Worm (Caenorhabditis elegans): Measurements from ENCODE around the gene Y44A6D.5.
A peak's percentile ranks its signal among the peaks of the same experiment; 100 is the strongest.

- no peak for TF ChIP-seq eor-1 (tag; optimal IDR thresholded peaks at IDR 0.05)
- TF ChIP-seq nhr-237 (tag; optimal IDR thresholded peaks at IDR 0.05) = no peak
- TF ChIP-seq R02D3.7 (tag; optimal IDR thresholded peaks at IDR 0.05) = no peak
- no peak for TF ChIP-seq zag-1 (tag; optimal IDR thresholded peaks at IDR 0.05)
- TF ChIP-seq nhr-23 (tag; optimal IDR thresholded peaks at IDR 0.05) = no peak
- peak; percentile 26 for TF ChIP-seq lin-15B (tag; optimal IDR thresholded peaks at IDR 0.05)
- no peak for TF ChIP-seq nhr-12 (tag; optimal IDR thresholded peaks at IDR 0.05)
- TF ChIP-seq fos-1 (tag; optimal IDR thresholded peaks at IDR 0.05) = no peak
- TF ChIP-seq nhr-28 (tag; optimal IDR thresholded peaks at IDR 0.05) = no peak
- no peak for TF ChIP-seq unc-62 (GFP tag; optimal IDR thresholded peaks at IDR 0.05)
- TF ChIP-seq ZK546.5 (tag; optimal IDR thresholded peaks at IDR 0.05) = no peak
These were observed 26.0 kb downstream of the Y44A6D.5 start for ce11 chrV:20776761-20777160.
